Fruit fly (Drosophila melanogaster) whole organism, embryonic: Measurements from ENCODE around the gene CG13631.

Experiments
- Bdp1 ChIP-seq: fragments of 200-800 bp; sonication (Bioruptor generic); optimal IDR thresholded peaks from 3 replicates; lab custom pipeline; 2016; ENCODE audit warnings: missing biosample characterization, missing genetic modification characterization
- CG10565 ChIP-seq: fragments of 200-800 bp; sonication (Bioruptor generic); optimal IDR thresholded peaks from 3 replicates; lab custom pipeline; 2016; ENCODE audit warnings: missing biosample characterization, mild to moderate bottlenecking, missing genetic modification characterization
- CG11560 ChIP-seq: fragments of 200-800 bp; sonication (Bioruptor generic); IDR thresholded peaks from 3 replicates; pipeline ENCODE4 v1.3.6; 2022; ENCODE audit warnings: missing biosample characterization, missing genetic modification characterization
- CG17328 ChIP-seq: fragments of 200-800 bp; sonication (Bioruptor generic); IDR thresholded peaks from 2 replicates; pipeline ENCODE4 v1.3.6; 2022; ENCODE audit warnings: missing biosample characterization, missing genetic modification characterization
- HmgD ChIP-seq: fragments of 200-800 bp; sonication (Bioruptor generic); optimal IDR thresholded peaks from 3 replicates; lab custom pipeline; 2016; ENCODE audit warnings: missing biosample characterization, missing genetic modification characterization
- Nf-YB ChIP-seq: fragments of 200-800 bp; sonication (Bioruptor generic); optimal IDR thresholded peaks from 3 replicates; lab custom pipeline; 2019; ENCODE audit warnings: missing biosample characterization, mild to moderate bottlenecking, missing genetic modification characterization, moderate library complexity
- Oli ChIP-seq: fragments of 200-800 bp; sonication (Bioruptor generic); optimal IDR thresholded peaks from 2 replicates; lab custom pipeline; 2018; ENCODE audit warnings: missing biosample characterization, mild to moderate bottlenecking, missing genetic modification characterization, moderate library complexity
- ara ChIP-seq: fragments of 200-800 bp; sonication (Bioruptor generic); IDR thresholded peaks from 2 replicates; pipeline ENCODE4 v1.3.6; 2022; ENCODE audit warnings: missing biosample characterization, missing genetic modification characterization
- lola ChIP-seq, 3 experiments: fragments of >200 bp in 2 of 3; fragments of 200-800 bp in 1 of 3; sonication (Bioruptor generic) in 1 of 3; optimal IDR thresholded peaks; 2 replicates each; lab custom pipeline; 2017 to 2019; ENCODE audit warnings: missing biosample characterization in 3 of 3, missing genetic modification characterization in 3 of 3, mild to moderate bottlenecking in 1 of 3, moderate library complexity in 1 of 3
- nerfin-1 ChIP-seq: fragments of 200-800 bp; sonication (Bioruptor generic); optimal IDR thresholded peaks from 3 replicates; lab custom pipeline; 2019; ENCODE audit warnings: missing biosample characterization, mild to moderate bottlenecking, missing genetic modification characterization, moderate library complexity
- oc ChIP-seq: fragments of 200-800 bp; sonication (Bioruptor generic); optimal IDR thresholded peaks from 2 replicates; lab custom pipeline; 2018; ENCODE audit warnings: missing biosample characterization, mild to moderate bottlenecking, missing genetic modification characterization, moderate library complexity
- pzg ChIP-seq: fragments of 200-800 bp; sonication (Bioruptor generic); optimal IDR thresholded peaks from 3 replicates; lab custom pipeline; 2018; ENCODE audit warnings: missing biosample characterization, mild to moderate bottlenecking, missing genetic modification characterization, moderate library complexity
- twi ChIP-seq: fragments of 200-800 bp; optimal IDR thresholded peaks from 2 replicates; lab custom pipeline; 2019; ENCODE audit warnings: missing biosample characterization, mild to moderate bottlenecking, missing genetic modification characterization, moderate library complexity
- zf30C ChIP-seq: fragments of 200-800 bp; sonication (Bioruptor generic); optimal IDR thresholded peaks from 3 replicates; lab custom pipeline; 2018; ENCODE audit warnings: missing biosample characterization, mild to moderate bottlenecking, missing genetic modification characterization

DNA sequence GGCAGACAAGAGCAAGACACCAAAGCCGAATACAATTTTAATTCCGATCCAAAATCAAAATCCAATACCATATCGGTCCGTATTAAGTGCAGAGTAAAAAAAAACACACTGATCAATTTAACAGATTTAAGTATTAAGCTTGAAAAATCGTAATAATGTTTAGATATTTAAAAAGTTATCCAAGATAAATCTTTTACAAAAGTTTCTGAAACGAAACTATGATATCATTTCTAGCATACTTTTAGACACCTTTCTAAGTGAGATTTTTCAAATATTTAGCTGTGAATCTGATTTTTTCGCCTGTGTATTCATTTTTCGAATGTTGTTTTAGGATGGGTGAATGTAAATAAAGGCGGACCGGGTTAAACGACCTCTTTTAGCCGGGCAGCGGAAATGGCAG lies 8.0 kb downstream of the CG13631 start:
- TF ChIP-seq Oli (no peak), nerfin-1 (tag; lab: Kevin White, UChicago) (no peak), Nf-YB (GFP tag; lab: Kevin White, UChicago) (no peak), CG11560 (no peak), lola (GFP tag; optimal IDR thresholded peaks at IDR 0.05; lab: Kevin White, UChicago) (no peak), oc (tag; lab: Kevin White, UChicago) (peak; percentile 51), Bdp1 (GFP tag; lab: Kevin White, UChicago) (no peak), HmgD (GFP tag; lab: Kevin White, UChicago) (no peak), zf30C (GFP tag; lab: Kevin White, UChicago) (no peak), pzg (GFP tag; lab: Kevin White, UChicago) (no peak), CG17328 (GFP tag; lab: Robert Waterston, UW) (no peak), ara (GFP tag; lab: Robert Waterston, UW) (no peak), CG10565 (GFP tag; lab: Kevin White, UChicago) (no peak), twi (no peak)
